Worm (Caenorhabditis elegans): ENCODE data around the gene hse-5.

The hse-5 gene

ce11 chrIII:4317065-4317752, 27.9 kb upstream of the hse-5 start, which contains the start of gene tag-131 (continued):
- TF ChIP-seq zip-4 (GFP tag; optimal IDR thresholded peaks at IDR 0.05) (no peak), lin-13 (GFP tag; optimal IDR thresholded peaks at IDR 0.05) (no peak), lin-14 (GFP tag; optimal IDR thresholded peaks at IDR 0.05) (peak; percentile 61), fkh-8 (tag; optimal IDR thresholded peaks at IDR 0.05) (no peak), ztf-4 (tag; optimal IDR thresholded peaks at IDR 0.05) (no peak), nhr-11 (tag; optimal IDR thresholded peaks at IDR 0.05) (peak; percentile 41), xbp-1 (tag; optimal IDR thresholded peaks at IDR 0.05) (peak; percentile 8), nhr-90 (tag; optimal IDR thresholded peaks at IDR 0.05; ENCODE audit: poor library complexity) (no peak), dsc-1 (tag; optimal IDR thresholded peaks at IDR 0.05) (peak; percentile 67), aly-2 (tag; optimal IDR thresholded peaks at IDR 0.05) (no peak), pag-3 (tag; optimal IDR thresholded peaks at IDR 0.05; ENCODE audit: borderline replicate concordance, insufficient read depth) (no peak), nhr-237 (tag; optimal IDR thresholded peaks at IDR 0.05) (no peak), C34B4.2 (tag; optimal IDR thresholded peaks at IDR 0.05) (no peak), elt-2 (tag; optimal IDR thresholded peaks at IDR 0.05) (no peak)

ce11 chrIII:4320113-4320512, 25.0 kb upstream of the hse-5 start, which contains the start of gene H38K22.6:
TSS of gene H38K22.6 (plus strand) at chrIII:4320413.
- no peak for TF ChIP-seq nhr-11 (tag; optimal IDR thresholded peaks at IDR 0.05)
- TF ChIP-seq ztf-11 (tag; optimal IDR thresholded peaks at IDR 0.05), result no peak
- TF ChIP-seq hlh-17 (GFP tag; optimal IDR thresholded peaks at IDR 0.05; ENCODE audit: borderline replicate concordance), result no peak
- TF ChIP-seq efl-1 (optimal IDR thresholded peaks at IDR 0.05), result no peak
- peak in 1 of 2 experiments; percentile 48 for TF ChIP-seq efl-1 (GFP tag; optimal IDR thresholded peaks at IDR 0.05 in 1 of 2)
- no peak for TF ChIP-seq nhr-237 (tag; optimal IDR thresholded peaks at IDR 0.05)

ce11 chrIII:4321399-4321798, 23.7 kb upstream of the hse-5 start, which contains the start of gene H38K22.7:
TSS of gene H38K22.7 (plus strand) at chrIII:4321699.
- TF ChIP-seq hlh-17 (GFP tag; optimal IDR thresholded peaks at IDR 0.05; ENCODE audit: borderline replicate concordance), result no peak
- no peak for TF ChIP-seq egl-13 (tag; optimal IDR thresholded peaks at IDR 0.05)

- TF ChIP-seq nhr-71 (tag; optimal IDR thresholded peaks at IDR 0.05) (peak; percentile 63), ceh-82 (tag; optimal IDR thresholded peaks at IDR 0.05) (peak; percentile 11 to 40 (median 37)), lsy-2 (tag; optimal IDR thresholded peaks at IDR 0.05) (peak; percentile 40 to 56), lin-35 (GFP tag; optimal IDR thresholded peaks at IDR 0.05) (peak in 1 of 2 experiments; percentile 37), ceh-63 (GFP tag; optimal IDR thresholded peaks at IDR 0.05) (no peak), C16A3.4 (tag; optimal IDR thresholded peaks at IDR 0.05) (no peak), dsc-1 (tag; optimal IDR thresholded peaks at IDR 0.05) (peak; percentile 61), rnt-1 (tag; optimal IDR thresholded peaks at IDR 0.05) (peak; percentile 60), xbp-1 (tag; optimal IDR thresholded peaks at IDR 0.05) (peak; percentile 11), unc-86 (tag; optimal IDR thresholded peaks at IDR 0.05) (peak; percentile 30), mep-1 (tag; optimal IDR thresholded peaks at IDR 0.05) (peak; percentile 48), efl-1 (optimal IDR thresholded peaks at IDR 0.05) (peak; percentile 50 to 55), efl-1 (GFP tag; optimal IDR thresholded peaks at IDR 0.05 in 1 of 2) (peak; percentile 29 to 77), tbx-2 (tag; optimal IDR thresholded peaks at IDR 0.05) (peak; percentile 55), jun-1 (tag; optimal IDR thresholded peaks at IDR 0.05) (no peak), snpc-4 (tag; optimal IDR thresholded peaks at IDR 0.05) (peak; percentile 8), hlh-4 (tag; optimal IDR thresholded peaks at IDR 0.05) (no peak), nhr-77 (tag; optimal IDR thresholded peaks at IDR 0.05) (no peak), nhr-47 (tag; optimal IDR thresholded peaks at IDR 0.05) (peak; percentile 34), Y116A8C.19 (tag; optimal IDR thresholded peaks at IDR 0.05; ENCODE audit: borderline replicate concordance) (no peak), nhr-19 (GFP tag; conservative IDR thresholded peaks at IDR 0.05) (0 out of 2 replicates have a peak, but pooled peaks have one; percentile 10), fkh-8 (tag; optimal IDR thresholded peaks at IDR 0.05) (peak; percentile 36), nhr-20 (tag; optimal IDR thresholded peaks at IDR 0.05) (peak; percentile 13), swsn-7 (tag; optimal IDR thresholded peaks at IDR 0.05) (peak; percentile 40), nhr-90 (tag; optimal IDR thresholded peaks at IDR 0.05; ENCODE audit: poor library complexity) (no peak), blmp-1 (tag; optimal IDR thresholded peaks at IDR 0.05) (no peak), F16B12.6 (tag; optimal IDR thresholded peaks at IDR 0.05) (peak; percentile 2), snu-23 (GFP tag; optimal IDR thresholded peaks at IDR 0.05) (peak; percentile 31), fkh-10 (GFP tag; optimal IDR thresholded peaks at IDR 0.05) (no peak), nhr-85 (tag) (no peak), egl-13 (tag; optimal IDR thresholded peaks at IDR 0.05) (no peak), skn-1 (tag; optimal IDR thresholded peaks at IDR 0.05) (peak; percentile 13), C34B4.2 (tag; optimal IDR thresholded peaks at IDR 0.05) (no peak)
Observed at ce11 chrIII:4323120-4323519, 22.0 kb upstream of the hse-5 start.
